Worm (Caenorhabditis elegans) whole organism, mixed stage, embryonic: ENCODE results near the gene F09B9.5.

Source experiments
- drap-1 ChIP-seq: fragments of 200-800 bp; sonication (Bioruptor generic); optimal IDR thresholded peaks from 3 replicates; lab custom pipeline; 2018; ENCODE audit warnings: mild to moderate bottlenecking, missing genetic modification characterization, missing compliant biosample characterization
- elt-1 ChIP-seq: sonication (generic microtip); optimal IDR thresholded peaks from 2 replicates; lab custom pipeline; 2017; ENCODE audit warnings: missing genetic modification characterization, mild to moderate bottlenecking, missing compliant biosample characterization, antibody characterized with exemption, moderate library complexity, borderline replicate concordance; ENCODE audit not compliant: insufficient read depth
- lsy-2 ChIP-seq: fragments of 150-350 bp; optimal IDR thresholded peaks from 2 replicates; lab custom pipeline; 2014; ENCODE audit warnings: missing biosample characterization, missing genetic modification characterization
- mab-5 ChIP-seq: fragments of 150-350 bp; optimal IDR thresholded peaks from 2 replicates; lab custom pipeline; 2014; ENCODE audit warnings: missing biosample characterization, missing genetic modification characterization
- nhr-237 ChIP-seq: fragments of 150-350 bp; optimal IDR thresholded peaks from 2 replicates; lab custom pipeline; 2014; ENCODE audit warnings: missing biosample characterization, missing genetic modification characterization
- nhr-76 ChIP-seq: sonication (generic microtip); optimal IDR thresholded peaks from 2 replicates; lab custom pipeline; 2017; ENCODE audit warnings: missing biosample characterization, missing genetic modification characterization
- tbx-8 ChIP-seq: fragments of 200-800 bp; sonication (Bioruptor generic); optimal IDR thresholded peaks from 2 replicates; lab custom pipeline; 2018; ENCODE audit warnings: mild to moderate bottlenecking, missing genetic modification characterization, moderate library complexity, missing compliant biosample characterization
- unc-39 ChIP-seq: fragments of 150-350 bp; optimal IDR thresholded peaks from 2 replicates; lab custom pipeline; 2014; ENCODE audit warnings: missing biosample characterization, missing genetic modification characterization

ce11 chrX:10170598-10170997, 16.0 kb downstream of the F09B9.5 start:
- TF ChIP-seq lsy-2 (tag; lab: Kevin White, UChicago) (no peak), tbx-8 (GFP tag; lab: Kevin White, UChicago) (no peak), nhr-76 (tag; lab: Kevin White, UChicago) (no peak), elt-1 (tag; lab: Kevin White, UChicago) (no peak), mab-5 (tag; lab: Kevin White, UChicago) (no peak), unc-39 (tag; lab: Kevin White, UChicago) (no peak), drap-1 (GFP tag; lab: Kevin White, UChicago) (no peak), nhr-237 (no peak)
